Fruit fly (Drosophila melanogaster): ENCODE measurements around the gene eIF5B.

The eIF5B gene

dm6 chr3L:3396056-3396455 lies 64.7 kb downstream of the eIF5B start (continued):
- peak; percentile 91 for TF ChIP-seq chn (GFP tag; optimal IDR thresholded peaks at IDR 0.05)
- TF ChIP-seq CG1602 (GFP tag; optimal IDR thresholded peaks at IDR 0.05) = peak; percentile 89
- TF ChIP-seq CG6689 (GFP tag; IDR thresholded peaks at IDR 0.05) = peak; percentile 89
- no peak for TF ChIP-seq fru (optimal IDR thresholded peaks at IDR 0.05)
- TF ChIP-seq Atf6 (GFP tag; IDR thresholded peaks at IDR 0.05) = peak; percentile 20; the same call in 1 of the 2 replicates
- peak; percentile 68 for TF ChIP-seq CG5180 (GFP tag; optimal IDR thresholded peaks at IDR 0.05)
- peak; percentile 97 for TF ChIP-seq CG17829 (tag; optimal IDR thresholded peaks at IDR 0.05)
- peak; percentile 9 for TF ChIP-seq cwo (GFP tag; optimal IDR thresholded peaks at IDR 0.05)
- TF ChIP-seq Bgb (GFP tag; IDR thresholded peaks at IDR 0.05; ENCODE audit: partially characterized antibody) = no peak
- TF ChIP-seq CG13123 (GFP tag; optimal IDR thresholded peaks at IDR 0.05) = peak; percentile 78
- TF ChIP-seq CG10959 (GFP tag; IDR thresholded peaks at IDR 0.05) = peak; percentile 90
- TF ChIP-seq vfl (GFP tag; optimal IDR thresholded peaks at IDR 0.05) = no peak
- TF ChIP-seq CG11085 (GFP tag; IDR thresholded peaks at IDR 0.05) = peak; percentile 42; the same call in 1 of the 2 replicates
- no peak for TF ChIP-seq CG14441 (GFP tag; IDR thresholded peaks at IDR 0.05)
- peak; percentile 32 for TF ChIP-seq ab (GFP tag; optimal IDR thresholded peaks at IDR 0.05)
- peak; percentile 88 for TF ChIP-seq Camta (GFP tag; optimal IDR thresholded peaks at IDR 0.05)
- TF ChIP-seq Vsx1 (GFP tag; optimal IDR thresholded peaks at IDR 0.05) = peak; percentile 71
- peak; percentile 65 for TF ChIP-seq stwl (tag; optimal IDR thresholded peaks at IDR 0.05)
- TF ChIP-seq Oaz (GFP tag; IDR thresholded peaks at IDR 0.05) = no peak
- TF ChIP-seq Pdp1 (GFP tag; optimal IDR thresholded peaks at IDR 0.05) = peak; percentile 71 to 79
- peak; percentile 26; the same call in 1 of the 2 replicates for TF ChIP-seq slbo (GFP tag; IDR thresholded peaks at IDR 0.05)
- TF ChIP-seq NK7.1 (GFP tag; optimal IDR thresholded peaks at IDR 0.05) = peak; percentile 64
- no peak for TF ChIP-seq Lim3 (GFP tag; IDR thresholded peaks at IDR 0.05)
- TF ChIP-seq CG30020 (tag; optimal IDR thresholded peaks at IDR 0.05) = peak; percentile 74
- TF ChIP-seq mirr (GFP tag; optimal IDR thresholded peaks at IDR 0.05) = no peak
- TF ChIP-seq CG43689 (GFP tag; IDR thresholded peaks at IDR 0.05) = no peak
- TF ChIP-seq BtbVII (GFP tag; optimal IDR thresholded peaks at IDR 0.05) = peak; percentile 60
- TF ChIP-seq prd (optimal IDR thresholded peaks at IDR 0.05) = no peak
- peak; percentile 89 for TF ChIP-seq prd (GFP tag; IDR thresholded peaks at IDR 0.05)
- peak; percentile 95 for TF ChIP-seq CG17328 (GFP tag; IDR thresholded peaks at IDR 0.05)
- peak; percentile 26 for TF ChIP-seq pb (GFP tag; optimal IDR thresholded peaks at IDR 0.05)
- peak; percentile 71 for TF ChIP-seq btn (GFP tag; optimal IDR thresholded peaks at IDR 0.05)
- TF ChIP-seq amos (GFP tag; IDR thresholded peaks at IDR 0.05; ENCODE audit: partially characterized antibody) = no peak
- peak; percentile 70; the same call in 2 of the 3 replicates for TF ChIP-seq dysf (GFP tag; IDR thresholded peaks at IDR 0.05)
- TF ChIP-seq Sry-δ (GFP tag; optimal IDR thresholded peaks at IDR 0.05) = peak; percentile 40
- peak; percentile 81 for TF ChIP-seq CG7271 (tag; optimal IDR thresholded peaks at IDR 0.05)
- no peak for TF ChIP-seq toy (GFP tag; IDR thresholded peaks at IDR 0.05)
- peak; percentile 70 for TF ChIP-seq kni (GFP tag; optimal IDR thresholded peaks at IDR 0.05)
- TF ChIP-seq E2f1 (GFP tag; IDR thresholded peaks at IDR 0.05) = peak; percentile 61; the same call in 1 of the 2 replicates
- TF ChIP-seq Blimp-1 (GFP tag; optimal IDR thresholded peaks at IDR 0.05) = peak; percentile 97
- TF ChIP-seq org-1 (GFP tag; optimal IDR thresholded peaks at IDR 0.05) = peak; percentile 44
- no peak for TF ChIP-seq yki (optimal IDR thresholded peaks at IDR 0.05)
- TF ChIP-seq CG1832 (GFP tag; optimal IDR thresholded peaks at IDR 0.05) = no peak
- peak; percentile 82 for TF ChIP-seq Atf3 (GFP tag; optimal IDR thresholded peaks at IDR 0.05)
- TF ChIP-seq ken (GFP tag; IDR thresholded peaks at IDR 0.05) = peak; percentile 83; the same call in 2 of the 3 replicates
- peak; percentile 82 for TF ChIP-seq Drgx (GFP tag; IDR thresholded peaks at IDR 0.05)
- no peak for TF ChIP-seq CG12769 (tag; optimal IDR thresholded peaks at IDR 0.05)
- peak; percentile 93 for TF ChIP-seq fd96Cb (tag; optimal IDR thresholded peaks at IDR 0.05)
- TF ChIP-seq phol (tag; optimal IDR thresholded peaks at IDR 0.05) = peak; percentile 95
- peak; percentile 42 for TF ChIP-seq CG10565 (GFP tag; optimal IDR thresholded peaks at IDR 0.05)
- peak; percentile 92 for TF ChIP-seq Six4 (GFP tag; optimal IDR thresholded peaks at IDR 0.05)
- peak; percentile 41; the same call in 1 of the 2 replicates for TF ChIP-seq CG9215 (GFP tag; IDR thresholded peaks at IDR 0.05)
